Worm (Caenorhabditis elegans): Measurements from ENCODE around the gene srh-16.

srh-16 gene

ce11 chrV:12295520-12295919 is 3.9 kb downstream of the srh-16 start:
- TF ChIP-seq fos-1 (tag; optimal IDR thresholded peaks at IDR 0.05) (no peak), mep-1 (tag; optimal IDR thresholded peaks at IDR 0.05) (peak; percentile 16), unc-62 (GFP tag; optimal IDR thresholded peaks at IDR 0.05) (no peak), sox-4 (tag; optimal IDR thresholded peaks at IDR 0.05) (no peak), efl-3 (GFP tag; optimal IDR thresholded peaks at IDR 0.05) (peak; percentile 39), snu-23 (GFP tag; optimal IDR thresholded peaks at IDR 0.05) (peak; percentile 33), blmp-1 (tag; optimal IDR thresholded peaks at IDR 0.05) (peak; percentile 38), grh-1 (GFP tag; IDR thresholded peaks at IDR 0.05) (peak; percentile 32; the same call in 1 of the 2 replicates), rnt-1 (tag; optimal IDR thresholded peaks at IDR 0.05) (peak; percentile 25), irx-1 (tag; optimal IDR thresholded peaks at IDR 0.05) (peak; percentile 25), pag-3 (tag; optimal IDR thresholded peaks at IDR 0.05; ENCODE audit: borderline replicate concordance, insufficient read depth) (no peak), dsc-1 (tag; optimal IDR thresholded peaks at IDR 0.05) (no peak), nhr-20 (tag; optimal IDR thresholded peaks at IDR 0.05) (peak; percentile 36), lin-35 (GFP tag; optimal IDR thresholded peaks at IDR 0.05) (peak in 1 of 2 experiments; percentile 23), lsy-2 (tag; optimal IDR thresholded peaks at IDR 0.05) (peak in 1 of 2 experiments; percentile 48), ceh-63 (GFP tag; optimal IDR thresholded peaks at IDR 0.05) (no peak), unc-130 (tag; optimal IDR thresholded peaks at IDR 0.05) (peak; percentile 2), elt-3 (tag; optimal IDR thresholded peaks at IDR 0.05) (peak in 1 of 6 experiments; percentile 40), nhr-71 (tag; optimal IDR thresholded peaks at IDR 0.05) (peak; percentile 49), aha-1 (tag; optimal IDR thresholded peaks at IDR 0.05) (no peak), tbx-2 (tag; optimal IDR thresholded peaks at IDR 0.05) (peak; percentile 15), sup-37 (GFP tag; optimal IDR thresholded peaks at IDR 0.05) (no peak), lin-14 (GFP tag; optimal IDR thresholded peaks at IDR 0.05) (peak; percentile 56), nhr-85 (tag) (peak; percentile 96), ceh-82 (tag; optimal IDR thresholded peaks at IDR 0.05) (no peak), nhr-47 (tag; optimal IDR thresholded peaks at IDR 0.05) (peak; percentile 2)

DNA sequence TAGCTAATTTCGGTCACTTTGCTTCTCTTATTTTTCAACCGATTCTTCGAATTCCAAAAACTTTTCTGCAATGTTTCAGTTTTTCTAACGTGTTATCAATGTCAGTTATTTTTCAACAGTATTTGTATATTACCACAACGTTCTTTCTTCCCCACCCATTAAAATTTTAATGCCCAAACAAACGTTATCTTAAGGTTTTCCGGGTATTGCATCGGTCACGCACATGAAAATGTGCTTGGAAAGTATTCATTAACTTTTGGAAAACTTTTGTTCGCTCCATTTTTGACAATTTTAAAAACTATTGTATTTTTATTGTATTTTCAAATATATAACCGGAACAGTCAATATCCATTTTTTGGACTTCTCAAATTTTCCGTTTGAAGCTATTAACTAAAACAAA is 4.5 kb downstream of the srh-16 start:
- TF ChIP-seq elt-2 (tag; optimal IDR thresholded peaks at IDR 0.05) (peak; percentile 65), lin-35 (GFP tag; optimal IDR thresholded peaks at IDR 0.05) (peak in 1 of 2 experiments; percentile 7), pag-3 (tag; optimal IDR thresholded peaks at IDR 0.05; ENCODE audit: borderline replicate concordance, insufficient read depth) (no peak)

DNA sequence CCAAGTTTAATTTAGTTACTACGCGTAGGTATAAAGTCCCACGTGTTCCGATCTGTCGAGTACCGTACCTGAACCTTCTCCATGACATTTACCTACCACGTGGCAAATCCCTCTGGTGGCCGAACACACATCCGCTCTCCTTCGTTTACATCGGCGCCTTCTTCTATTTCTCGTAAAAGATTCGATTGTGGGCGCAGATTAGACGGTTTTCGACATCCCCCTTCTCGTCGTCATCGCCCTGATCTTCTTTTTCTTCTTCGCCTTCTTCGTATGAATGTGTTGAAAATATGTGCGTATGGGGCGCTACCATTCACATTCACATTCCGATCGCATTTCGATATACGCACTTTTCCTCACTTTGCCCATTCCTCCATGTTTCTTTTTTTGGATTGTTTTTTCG is 5.1 kb downstream of the srh-16 start:
- no peak for TF ChIP-seq unc-130 (tag; optimal IDR thresholded peaks at IDR 0.05)
- no peak for TF ChIP-seq aha-1 (tag; optimal IDR thresholded peaks at IDR 0.05)
- peak; percentile 44 for TF ChIP-seq lin-14 (GFP tag; optimal IDR thresholded peaks at IDR 0.05)
- TF ChIP-seq pqm-1 (tag; optimal IDR thresholded peaks at IDR 0.05): no peak
- TF ChIP-seq elt-2 (tag; optimal IDR thresholded peaks at IDR 0.05): no peak
- no peak for TF ChIP-seq egl-27 (tag; optimal IDR thresholded peaks at IDR 0.05)
- no peak for TF ChIP-seq jun-1 (tag; optimal IDR thresholded peaks at IDR 0.05)
- TF ChIP-seq F16B12.6 (tag; optimal IDR thresholded peaks at IDR 0.05): no peak
- TF ChIP-seq nhr-84 (tag; optimal IDR thresholded peaks at IDR 0.05): no peak
- no peak for TF ChIP-seq C04F5.9 (tag; optimal IDR thresholded peaks at IDR 0.05)
- TF ChIP-seq nhr-77 (tag; optimal IDR thresholded peaks at IDR 0.05): no peak
- no peak for TF ChIP-seq aly-2 (tag; optimal IDR thresholded peaks at IDR 0.05)
- TF ChIP-seq elt-3 (tag; optimal IDR thresholded peaks at IDR 0.05): peak in 1 of 6 experiments; percentile 32
- no peak for TF ChIP-seq lin-35 (GFP tag; optimal IDR thresholded peaks at IDR 0.05)
- no peak for TF ChIP-seq pax-3 (tag; optimal IDR thresholded peaks at IDR 0.05)
- TF ChIP-seq hpl-2 (GFP tag; optimal IDR thresholded peaks at IDR 0.05): no peak
- no peak for TF ChIP-seq fkh-8 (tag; optimal IDR thresholded peaks at IDR 0.05)
- TF ChIP-seq lin-39 (tag; optimal IDR thresholded peaks at IDR 0.05): no peak
- no peak for TF ChIP-seq C16A3.4 (tag; optimal IDR thresholded peaks at IDR 0.05)
- no peak for TF ChIP-seq egl-13 (tag; optimal IDR thresholded peaks at IDR 0.05)
- TF ChIP-seq snpc-4 (tag; optimal IDR thresholded peaks at IDR 0.05): no peak
- no peak for TF ChIP-seq hlh-17 (GFP tag; optimal IDR thresholded peaks at IDR 0.05; ENCODE audit: borderline replicate concordance)
- TF ChIP-seq ceh-8 (GFP tag; optimal IDR thresholded peaks at IDR 0.05): no peak
- no peak for TF ChIP-seq nhr-28 (tag; optimal IDR thresholded peaks at IDR 0.05)
- no peak for TF ChIP-seq lsy-2 (tag; optimal IDR thresholded peaks at IDR 0.05)
- TF ChIP-seq lin-15B (tag; optimal IDR thresholded peaks at IDR 0.05): no peak
- no peak for TF ChIP-seq ets-5 (GFP tag; IDR thresholded peaks at IDR 0.05)
- TF ChIP-seq tlp-1 (tag; optimal IDR thresholded peaks at IDR 0.05): no peak
- no peak for TF ChIP-seq nhr-90 (tag; optimal IDR thresholded peaks at IDR 0.05; ENCODE audit: poor library complexity)
- TF ChIP-seq dsc-1 (tag; optimal IDR thresholded peaks at IDR 0.05): no peak
- no peak for TF ChIP-seq nhr-71 (tag; optimal IDR thresholded peaks at IDR 0.05)

All from whole organism, L1 larva.